Worm (Caenorhabditis elegans) whole organism, L2 larva: ENCODE data around the gene pst-1.

Experiments used
- egl-27 ChIP-seq: sonication (generic microtip); optimal IDR thresholded peaks from 3 replicates; lab custom pipeline; 2017; ENCODE audit warnings: missing biosample characterization, missing genetic modification reagents, missing genetic modification characterization
- fos-1 ChIP-seq: fragments of 150-350 bp; optimal IDR thresholded peaks from 2 replicates; lab custom pipeline; 2014; ENCODE audit warnings: missing biosample characterization, missing genetic modification characterization
- nhr-11 ChIP-seq: fragments of 150-350 bp; optimal IDR thresholded peaks from 2 replicates; lab custom pipeline; 2014; ENCODE audit warnings: missing biosample characterization, missing genetic modification characterization
- nhr-12 ChIP-seq: fragments of 150-350 bp; optimal IDR thresholded peaks from 2 replicates; lab custom pipeline; 2014; ENCODE audit warnings: missing biosample characterization, missing genetic modification characterization
- nhr-25 ChIP-seq: fragments of 150-350 bp; sonication (generic microtip); optimal IDR thresholded peaks from 3 replicates; lab custom pipeline; 2014; ENCODE audit warnings: missing biosample characterization, missing genetic modification characterization
- sem-4 ChIP-seq: fragments of 150-350 bp; optimal IDR thresholded peaks from 2 replicates; lab custom pipeline; 2014; ENCODE audit warnings: missing biosample characterization, missing genetic modification reagents, missing genetic modification characterization
- snpc-4 ChIP-seq: fragments of 150-350 bp; optimal IDR thresholded peaks from 2 replicates; lab custom pipeline; 2014; ENCODE audit warnings: missing biosample characterization, missing genetic modification characterization
- zag-1 ChIP-seq: fragments of 150-350 bp; optimal IDR thresholded peaks from 2 replicates; lab custom pipeline; 2014; ENCODE audit warnings: missing biosample characterization, missing genetic modification characterization

DNA sequence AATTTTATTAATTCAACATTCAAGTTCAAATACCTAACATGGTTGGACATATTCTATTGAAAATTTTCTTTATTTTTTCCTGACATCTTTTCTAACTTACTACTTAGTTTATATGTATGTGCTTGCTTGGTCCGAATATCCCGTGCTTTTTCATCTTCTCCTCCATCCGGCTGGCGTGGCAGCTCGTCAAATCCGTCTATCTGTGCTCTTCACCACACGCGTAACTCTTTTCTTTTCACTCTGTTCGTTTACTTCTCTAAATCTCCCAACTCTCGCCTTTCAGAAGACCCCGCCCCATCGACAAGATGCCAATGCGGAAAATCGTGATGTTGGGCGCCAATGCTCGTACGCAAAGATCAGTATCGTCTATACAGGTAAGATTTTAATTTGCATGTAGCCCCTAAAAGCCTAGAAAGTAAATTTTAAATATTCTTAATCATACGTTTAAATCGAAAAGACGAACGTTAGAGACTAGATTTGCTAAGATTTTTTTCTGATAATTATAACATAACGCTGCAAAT lies 21.5 kb downstream of the pst-1 start:
- TF ChIP-seq egl-27 (no peak), zag-1 (peak; percentile 21), nhr-12 (tag; lab: Kevin White, UChicago) (no peak), nhr-25 (no peak), fos-1 (tag; lab: Kevin White, UChicago) (no peak), snpc-4 (tag; lab: Kevin White, UChicago) (no peak), sem-4 (no peak), nhr-11 (tag; lab: Kevin White, UChicago) (no peak)
